Worm (Caenorhabditis elegans) whole organism, L1 larva: ENCODE measurements around the gene vps-11.

Experiments
- C04F5.9 ChIP-seq: sonication (generic microtip); optimal IDR thresholded peaks from 2 replicates; lab custom pipeline; 2016; ENCODE audit warnings: missing genetic modification characterization, missing compliant biosample characterization
- ceh-8 ChIP-seq: fragments of 200-800 bp; sonication (Bioruptor generic); optimal IDR thresholded peaks from 2 replicates; lab custom pipeline; 2018; ENCODE audit warnings: mild to moderate bottlenecking, missing genetic modification characterization, moderate library complexity, missing compliant biosample characterization
- ceh-90 ChIP-seq: sonication (generic microtip); optimal IDR thresholded peaks from 2 replicates; lab custom pipeline; 2016; ENCODE audit warnings: missing genetic modification characterization, missing compliant biosample characterization
- dpl-1 ChIP-seq, 3 experiments: fragments of 150-350 bp in 2 of 3; sonication (generic microtip) in 1 of 3; optimal IDR thresholded peaks; 2 replicates each; lab custom pipeline; 2014 to 2017; ENCODE audit warnings: missing biosample characterization in 3 of 3, missing genetic modification characterization in 3 of 3, missing genetic modification reagents in 3 of 3
- dsc-1 ChIP-seq: sonication (generic microtip); optimal IDR thresholded peaks from 2 replicates; lab custom pipeline; 2016; ENCODE audit warnings: mild to moderate bottlenecking, missing genetic modification characterization, missing compliant biosample characterization
- efl-1 ChIP-seq, 4 experiments: fragments of 150-350 bp; optimal IDR thresholded peaks in 3 of 4; peaks in 1 of 4; 1 replicate in 1 of 4; 2 replicates in 3 of 4; lab custom pipeline; 2014; ENCODE audit warnings: missing biosample characterization in 2 of 4, missing genetic modification characterization in 2 of 4, missing genetic modification reagents in 2 of 4
- efl-3 ChIP-seq: fragments of 200-800 bp; sonication (Bioruptor generic); optimal IDR thresholded peaks from 2 replicates; lab custom pipeline; 2018; ENCODE audit warnings: mild to moderate bottlenecking, missing genetic modification characterization, missing compliant biosample characterization
- egl-13 ChIP-seq: sonication (generic microtip); optimal IDR thresholded peaks from 2 replicates; lab custom pipeline; 2016; ENCODE audit warnings: missing genotype, missing genetic modification reagents, missing genetic modification characterization, missing compliant biosample characterization
- fos-1 ChIP-seq: fragments of 150-350 bp; optimal IDR thresholded peaks from 2 replicates; lab custom pipeline; 2014; ENCODE audit warnings: missing biosample characterization, missing genetic modification characterization
- grh-1 ChIP-seq: fragments of 200-800 bp; sonication (Bioruptor generic); IDR thresholded peaks from 2 replicates; pipeline ENCODE4 v1.3.6; 2022; ENCODE audit warnings: missing genetic modification reagents, missing genetic modification characterization, missing compliant biosample characterization
- hpl-2 ChIP-seq: fragments of 150-350 bp; optimal IDR thresholded peaks from 2 replicates; lab custom pipeline; 2014; ENCODE audit warnings: missing biosample characterization, missing genetic modification reagents, missing genetic modification characterization
- isw-1 ChIP-seq: fragments of 200-800 bp; sonication (Bioruptor generic); IDR thresholded peaks from 2 replicates; pipeline ENCODE4 v1.3.6; 2022; ENCODE audit warnings: missing genetic modification characterization, missing compliant biosample characterization
- jun-1 ChIP-seq: fragments of 150-350 bp; optimal IDR thresholded peaks from 2 replicates; lab custom pipeline; 2014; ENCODE audit warnings: missing biosample characterization, missing genetic modification reagents, missing genetic modification characterization
- lin-13 ChIP-seq: fragments of 150-350 bp; optimal IDR thresholded peaks from 2 replicates; lab custom pipeline; 2014; ENCODE audit warnings: missing biosample characterization, missing genetic modification reagents, missing genetic modification characterization
- lin-14 ChIP-seq: fragments of 200-800 bp; sonication (Bioruptor generic); optimal IDR thresholded peaks from 2 replicates; lab custom pipeline; 2018; ENCODE audit warnings: mild to moderate bottlenecking, missing genetic modification characterization, moderate library complexity, missing compliant biosample characterization
- lin-15B ChIP-seq: fragments of 150-350 bp; sonication (generic microtip); optimal IDR thresholded peaks from 3 replicates; lab custom pipeline; 2014; ENCODE audit warnings: missing biosample characterization, missing genetic modification characterization
- lin-39 ChIP-seq: fragments of 150-350 bp; optimal IDR thresholded peaks from 2 replicates; lab custom pipeline; 2014; ENCODE audit warnings: missing biosample characterization, missing genetic modification reagents, missing genetic modification characterization
- mab-9 ChIP-seq: fragments of 200-800 bp; sonication (Bioruptor generic); IDR thresholded peaks from 2 replicates; pipeline ENCODE4 v1.3.6; 2022; ENCODE audit warnings: missing genetic modification reagents, missing genetic modification characterization, missing compliant biosample characterization
- mdl-1 ChIP-seq, 2 experiments: fragments of 150-350 bp; optimal IDR thresholded peaks; 2 replicates each; lab custom pipeline; 2014 to 2017; ENCODE audit warnings: missing biosample characterization in 2 of 2, missing genetic modification characterization in 2 of 2, inconsistent platforms in 1 of 2
- mep-1 ChIP-seq: fragments of 150-350 bp; optimal IDR thresholded peaks from 2 replicates; lab custom pipeline; 2014; ENCODE audit warnings: missing biosample characterization, missing genetic modification characterization
- nhr-12 ChIP-seq: sonication (generic microtip); optimal IDR thresholded peaks from 2 replicates; lab custom pipeline; 2017; ENCODE audit warnings: missing biosample characterization, missing genetic modification characterization
- nhr-237 ChIP-seq: fragments of 150-350 bp; optimal IDR thresholded peaks from 2 replicates; lab custom pipeline; 2014; ENCODE audit warnings: missing biosample characterization, missing genetic modification characterization
- nhr-77 ChIP-seq: fragments of 150-350 bp; optimal IDR thresholded peaks from 2 replicates; lab custom pipeline; 2014; ENCODE audit warnings: missing biosample characterization, missing genetic modification characterization
- nhr-84 ChIP-seq: sonication (generic microtip); optimal IDR thresholded peaks from 2 replicates; lab custom pipeline; 2017; ENCODE audit warnings: missing biosample characterization, missing genetic modification characterization
- nhr-85 ChIP-seq: sonication (generic microtip); peaks from one replicate; lab custom pipeline; 2016; ENCODE audit warnings: missing genetic modification characterization, inconsistent platforms, missing compliant biosample characterization
- nhr-90 ChIP-seq: sonication (generic microtip); optimal IDR thresholded peaks from 2 replicates; lab custom pipeline; 2016; ENCODE audit warnings: mild to moderate bottlenecking, missing genetic modification characterization, missing compliant biosample characterization; ENCODE audit not compliant: poor library complexity
- rnt-1 ChIP-seq: sonication (generic microtip); optimal IDR thresholded peaks from 2 replicates; lab custom pipeline; 2016; ENCODE audit warnings: mild to moderate bottlenecking, missing genetic modification characterization, moderate library complexity, missing compliant biosample characterization
- skn-1 ChIP-seq: fragments of 150-350 bp; optimal IDR thresholded peaks from 2 replicates; lab custom pipeline; 2014; ENCODE audit warnings: missing biosample characterization, missing genetic modification characterization
- snu-23 ChIP-seq: sonication (generic microtip); optimal IDR thresholded peaks from 2 replicates; lab custom pipeline; 2016; ENCODE audit warnings: missing genetic modification characterization, missing compliant biosample characterization
- sox-4 ChIP-seq: sonication (generic microtip); optimal IDR thresholded peaks from 2 replicates; lab custom pipeline; 2016; ENCODE audit warnings: missing genetic modification characterization, missing compliant biosample characterization
- swsn-7 ChIP-seq: sonication (generic microtip); optimal IDR thresholded peaks from 2 replicates; lab custom pipeline; 2016; ENCODE audit warnings: missing genetic modification characterization, missing compliant biosample characterization
- unc-130 ChIP-seq: fragments of 150-350 bp; optimal IDR thresholded peaks from 2 replicates; lab custom pipeline; 2017; ENCODE audit warnings: missing biosample characterization, missing genetic modification characterization, inconsistent platforms
- unc-30 ChIP-seq: sonication (generic microtip); optimal IDR thresholded peaks from 2 replicates; lab custom pipeline; 2017; ENCODE audit warnings: missing biosample characterization, missing genetic modification characterization
- vab-15 ChIP-seq: sonication (generic microtip); optimal IDR thresholded peaks from 2 replicates; lab custom pipeline; 2017; ENCODE audit warnings: missing genotype, mild to moderate bottlenecking, missing genetic modification characterization, missing compliant biosample characterization
- zag-1 ChIP-seq: fragments of 150-350 bp; optimal IDR thresholded peaks from 2 replicates; lab custom pipeline; 2014; ENCODE audit warnings: missing biosample characterization, missing genetic modification characterization
- zip-4 ChIP-seq: fragments of 200-800 bp; sonication (Bioruptor generic); optimal IDR thresholded peaks from 2 replicates; lab custom pipeline; 2018; ENCODE audit warnings: mild to moderate bottlenecking, missing genetic modification characterization, moderate library complexity, missing compliant biosample characterization
- ztf-4 ChIP-seq: fragments of 150-350 bp; optimal IDR thresholded peaks from 2 replicates; lab custom pipeline; 2014; ENCODE audit warnings: missing biosample characterization, missing genetic modification characterization

The vps-11 gene

ce11 chrII:10810690-10811089 is 17.4 kb upstream of the vps-11 start, which contains the start of gene msrp-7:
Gene msrp-7, plus strand, starts transcription at chrII:10810990.
- TF ChIP-seq nhr-77 (tag; lab: Kevin White, UChicago), result no peak
- no peak for TF ChIP-seq sox-4 (tag; lab: Kevin White, UChicago)
- TF ChIP-seq ztf-4 (tag; lab: Kevin White, UChicago), result no peak
- TF ChIP-seq jun-1, result no peak
- TF ChIP-seq efl-3 (GFP tag; lab: Kevin White, UChicago), result no peak
- TF ChIP-seq swsn-7 (tag; lab: Kevin White, UChicago), result no peak
- no peak for TF ChIP-seq skn-1 (tag; lab: Kevin White, UChicago)
- no peak for TF ChIP-seq isw-1 (GFP tag; lab: Robert Waterston, UW)
- TF ChIP-seq egl-13 (tag; lab: Kevin White, UChicago), result no peak
- no peak for TF ChIP-seq hpl-2
- TF ChIP-seq unc-30 (tag; lab: Kevin White, UChicago), result no peak
- no peak for TF ChIP-seq mdl-1 (tag; optimal IDR thresholded peaks at IDR 0.05; lab: Kevin White, UChicago)

ce11 chrII:10808708-10809343 is 15.5 kb upstream of the vps-11 start, which contains the start of gene R06F6.14:
Gene R06F6.14, plus strand, starts transcription at chrII:10809293.
- TF ChIP-seq mep-1 (no peak), dsc-1 (tag; lab: Kevin White, UChicago) (no peak), zag-1 (no peak), fos-1 (no peak)
- TF ChIP-seq, all 84 proteins: peak for 0

- no peak for TF ChIP-seq vab-15 (tag; lab: Kevin White, UChicago)
- TF ChIP-seq nhr-85 (tag; lab: Kevin White, UChicago), result no peak
- TF ChIP-seq lin-14 (GFP tag; lab: Kevin White, UChicago), result no peak
- TF ChIP-seq mab-9, result no peak
- no peak for TF ChIP-seq C04F5.9 (tag; lab: Kevin White, UChicago)
- no peak for TF ChIP-seq mdl-1 (tag; optimal IDR thresholded peaks at IDR 0.05; lab: Kevin White, UChicago)
- TF ChIP-seq nhr-12 (tag; lab: Kevin White, UChicago), result no peak
- TF ChIP-seq nhr-237 (tag; lab: Kevin White, UChicago), result no peak
- TF ChIP-seq lin-15B (tag; lab: Kevin White, UChicago), result no peak
- TF ChIP-seq ceh-90 (tag; lab: Kevin White, UChicago), result no peak
Observed at ce11 chrII:10805437-10805836, 12.1 kb upstream of the vps-11 start, which contains the start of gene ceh-62. Gene ceh-62, plus strand, starts transcription at chrII:10805737.

- TF ChIP-seq ztf-4 (tag; lab: Kevin White, UChicago) (no peak), zip-4 (GFP tag; lab: Kevin White, UChicago) (no peak), snu-23 (GFP tag; lab: Kevin White, UChicago) (no peak), nhr-84 (tag; lab: Kevin White, UChicago) (no peak), nhr-85 (tag; lab: Kevin White, UChicago) (peak; percentile 18), dpl-1 (GFP tag; optimal IDR thresholded peaks at IDR 0.05; lab: Kevin White, UChicago) (no peak), rnt-1 (tag; lab: Kevin White, UChicago) (no peak), unc-130 (tag; lab: Kevin White, UChicago) (no peak), nhr-12 (tag; lab: Kevin White, UChicago) (no peak), lin-39 (no peak), efl-1 (optimal IDR thresholded peaks at IDR 0.05; lab: Kevin White, UChicago) (no peak), efl-1 (GFP tag; optimal IDR thresholded peaks at IDR 0.05 in 1 of 2; lab: Kevin White, UChicago) (peak in 1 of 2 experiments; percentile 55), lin-13 (no peak), ceh-8 (GFP tag; lab: Kevin White, UChicago) (no peak), grh-1 (no peak), nhr-90 (no peak), jun-1 (no peak)
- TF ChIP-seq, all 84 proteins: peak for 2
Observed at ce11 chrII:10804907-10805306, 11.6 kb upstream of the vps-11 start.
